Fruit fly (Drosophila melanogaster): ENCODE results near the gene Fbp1.

The Fbp1 gene

DNA sequence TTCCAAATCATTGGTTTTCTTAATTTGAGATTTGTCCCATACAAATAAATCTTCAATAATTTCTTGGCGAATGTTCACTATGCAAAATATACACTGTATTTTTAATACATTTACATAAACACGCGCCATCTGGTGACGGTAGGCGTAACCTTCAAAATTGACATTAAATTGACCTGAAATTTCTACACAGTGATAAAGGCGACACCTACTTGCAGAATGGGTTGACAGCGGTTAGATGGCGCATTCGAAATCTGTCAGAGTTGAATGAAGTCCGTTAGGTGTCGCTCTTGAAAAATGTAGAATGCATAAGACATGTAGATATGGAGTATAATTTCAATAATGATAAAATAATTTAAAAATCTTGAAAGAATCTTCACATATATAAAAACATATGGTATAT lies 13.6 kb upstream of the Fbp1 start:
- TF ChIP-seq pan (optimal IDR thresholded peaks at IDR 0.05) (no peak), EcR (GFP tag; optimal IDR thresholded peaks at IDR 0.05) (no peak), usp (GFP tag; optimal IDR thresholded peaks at IDR 0.05) (no peak), psq (optimal IDR thresholded peaks at IDR 0.05) (no peak), CG8478 (optimal IDR thresholded peaks at IDR 0.05) (peak; percentile 8)

DNA sequence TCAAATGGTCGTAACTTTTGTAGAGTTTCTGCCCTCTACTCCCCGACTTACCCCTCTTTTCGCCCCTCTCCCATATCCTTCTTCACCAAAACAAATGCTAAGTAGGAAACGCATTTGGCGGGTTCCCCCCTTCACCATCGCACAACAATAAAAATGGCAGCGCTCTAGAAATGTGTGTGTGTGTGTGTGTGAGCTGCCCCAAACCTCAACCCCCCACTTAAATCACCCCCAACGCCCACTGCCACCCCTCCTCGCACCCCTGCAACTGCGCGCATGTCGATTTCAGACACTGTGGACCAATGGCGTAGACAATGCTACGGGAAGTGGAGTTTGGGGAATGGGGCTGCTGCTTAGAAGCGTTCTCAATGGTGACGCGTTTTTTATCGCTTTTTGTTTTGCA lies 12.0 kb upstream of the Fbp1 start:
- no peak for TF ChIP-seq pan (optimal IDR thresholded peaks at IDR 0.05)
- no peak for TF ChIP-seq CG8478 (optimal IDR thresholded peaks at IDR 0.05)
- TF ChIP-seq psq (optimal IDR thresholded peaks at IDR 0.05) = no peak
- no peak for TF ChIP-seq EcR (GFP tag; optimal IDR thresholded peaks at IDR 0.05)
- TF ChIP-seq Dll (optimal IDR thresholded peaks at IDR 0.05) = no peak
- no peak for TF ChIP-seq usp (GFP tag; optimal IDR thresholded peaks at IDR 0.05)

DNA sequence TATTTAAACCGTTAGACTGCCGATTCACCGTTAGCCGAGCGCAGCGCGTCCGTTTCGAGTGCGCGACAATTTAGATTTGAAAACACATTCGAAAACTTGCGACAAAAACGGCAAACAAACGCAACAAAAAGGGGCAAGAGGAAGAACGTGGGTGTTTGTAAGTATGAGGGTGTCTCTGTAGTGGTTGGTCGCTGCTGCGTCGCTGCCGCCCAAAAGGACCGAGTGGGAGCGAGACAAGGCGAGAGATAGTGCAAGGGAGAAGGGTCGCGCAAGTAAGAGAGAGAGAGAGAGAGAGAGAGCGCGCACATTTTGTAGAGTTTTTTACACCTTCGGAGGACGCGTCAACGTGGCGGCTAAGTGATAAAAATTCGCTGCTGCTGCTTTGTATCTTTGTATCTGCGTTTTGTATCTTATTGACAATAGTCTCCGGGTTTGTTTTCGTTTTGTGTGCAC lies 10.2 kb upstream of the Fbp1 start, which contains the start of gene Sox21a:
Gene Sox21a, minus strand, starts transcription at position 51 of the 453 bp plus-strand sequence.
- no peak for TF ChIP-seq EcR (GFP tag; optimal IDR thresholded peaks at IDR 0.05)
- no peak for TF ChIP-seq usp (GFP tag; optimal IDR thresholded peaks at IDR 0.05)
- no peak for TF ChIP-seq CG8478 (optimal IDR thresholded peaks at IDR 0.05)
- TF ChIP-seq psq (optimal IDR thresholded peaks at IDR 0.05) = no peak
- no peak for TF ChIP-seq pan (optimal IDR thresholded peaks at IDR 0.05)
- no peak for TF ChIP-seq Dll (optimal IDR thresholded peaks at IDR 0.05)

DNA sequence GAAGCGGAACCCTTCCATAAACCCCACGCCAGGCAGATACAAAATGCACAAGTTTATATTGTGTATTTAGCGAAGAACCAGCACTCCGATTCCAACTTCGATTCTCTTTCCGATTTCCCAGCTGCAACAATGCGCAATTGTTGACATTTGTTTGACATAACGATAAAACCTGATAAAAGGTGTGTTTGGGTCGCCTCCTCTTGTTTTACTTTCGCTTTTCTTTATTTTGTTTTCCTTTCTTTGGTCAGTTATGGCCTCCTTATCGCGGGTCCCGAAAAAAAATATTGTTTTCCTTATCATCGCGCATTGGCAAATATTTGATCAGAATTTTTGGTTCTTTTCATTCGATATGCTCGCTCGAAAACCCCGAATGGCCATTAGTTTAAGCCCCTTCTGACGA lies 7.1 kb upstream of the Fbp1 start:
- no peak for TF ChIP-seq psq (optimal IDR thresholded peaks at IDR 0.05)
- TF ChIP-seq pan (optimal IDR thresholded peaks at IDR 0.05) = no peak
- no peak for TF ChIP-seq EcR (GFP tag; optimal IDR thresholded peaks at IDR 0.05)
- TF ChIP-seq usp (GFP tag; optimal IDR thresholded peaks at IDR 0.05) = no peak

DNA sequence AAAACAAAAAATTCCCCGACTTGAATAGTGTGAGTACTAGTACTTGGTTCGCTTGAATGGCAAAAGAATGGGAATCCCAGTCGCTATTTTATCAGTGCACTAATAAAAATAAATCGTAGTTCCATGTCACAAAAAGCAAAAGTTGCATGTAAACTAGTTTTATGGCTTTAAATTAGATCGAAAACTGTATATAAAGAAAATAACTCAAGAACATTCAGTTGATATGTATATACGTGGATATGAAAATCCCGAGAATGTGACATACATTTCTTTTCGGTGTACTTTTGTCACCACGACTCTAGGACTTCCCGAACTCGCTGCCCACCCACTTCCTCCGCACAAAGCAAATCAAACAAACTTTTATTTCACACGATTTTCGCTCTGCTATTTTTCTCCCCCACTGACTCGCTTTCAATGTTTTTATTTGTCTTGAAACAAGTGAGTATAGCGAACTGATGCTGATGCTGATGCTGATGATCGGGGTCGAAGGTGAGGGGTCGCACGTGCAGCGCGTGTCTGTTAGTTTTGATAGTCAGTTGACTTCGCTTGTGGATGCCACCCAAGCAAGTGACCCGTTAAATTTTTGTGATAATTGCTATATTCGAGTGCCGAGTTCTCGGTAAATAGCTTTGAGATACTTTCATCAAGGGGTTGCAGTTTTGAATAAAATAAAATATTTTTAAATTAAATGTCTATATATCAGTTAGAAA lies 3.7 kb upstream of the Fbp1 start:
- no peak for TF ChIP-seq EcR (GFP tag; optimal IDR thresholded peaks at IDR 0.05)
- TF ChIP-seq CG8478 (optimal IDR thresholded peaks at IDR 0.05) = no peak
- no peak for TF ChIP-seq psq (optimal IDR thresholded peaks at IDR 0.05)
- no peak for TF ChIP-seq Dll (optimal IDR thresholded peaks at IDR 0.05)
- no peak for TF ChIP-seq pan (optimal IDR thresholded peaks at IDR 0.05)
- TF ChIP-seq usp (GFP tag; optimal IDR thresholded peaks at IDR 0.05) = no peak

DNA sequence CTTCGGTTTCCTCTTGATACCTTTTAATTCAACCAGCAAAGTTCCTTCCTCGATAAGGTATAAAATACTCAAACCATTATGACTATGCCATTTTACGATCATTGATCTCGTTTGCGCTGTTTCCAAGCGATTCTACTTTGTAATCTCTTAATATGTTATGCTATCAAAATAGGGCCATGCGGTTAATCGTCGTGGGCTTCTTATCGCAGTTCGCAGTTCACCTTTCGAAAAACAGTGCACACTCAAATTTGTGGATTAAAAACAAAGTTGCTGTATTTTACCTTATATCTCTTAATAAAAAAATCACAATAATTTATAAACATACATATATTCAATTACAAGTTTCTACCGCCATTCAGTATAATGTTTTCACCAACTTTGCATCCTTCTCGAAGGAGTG lies 2.2 kb upstream of the Fbp1 start:
- TF ChIP-seq usp (GFP tag; optimal IDR thresholded peaks at IDR 0.05) = no peak
- no peak for TF ChIP-seq CG8478 (optimal IDR thresholded peaks at IDR 0.05)
- no peak for TF ChIP-seq pan (optimal IDR thresholded peaks at IDR 0.05)
- no peak for TF ChIP-seq Dll (optimal IDR thresholded peaks at IDR 0.05)
- no peak for TF ChIP-seq psq (optimal IDR thresholded peaks at IDR 0.05)

DNA sequence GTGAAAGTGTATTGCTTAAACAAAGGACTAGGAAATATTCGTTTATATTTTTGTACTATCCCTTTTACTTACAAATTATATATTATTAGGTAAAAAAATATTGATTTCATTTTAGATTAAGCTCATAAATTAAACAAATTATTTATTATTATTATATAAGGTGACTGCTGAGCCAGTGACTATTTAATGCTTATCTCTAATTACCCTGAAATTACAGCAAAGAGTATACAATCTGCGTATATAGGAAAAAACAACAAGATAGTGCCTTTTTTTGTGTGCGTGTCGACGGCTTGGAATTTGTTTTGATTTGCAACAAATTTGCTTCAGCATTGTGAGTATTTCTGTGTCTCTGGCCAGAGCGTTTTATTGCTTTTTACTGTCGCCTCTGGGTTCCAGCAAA lies 8.3 kb downstream of the Fbp1 start:
- TF ChIP-seq Dll (optimal IDR thresholded peaks at IDR 0.05) (no peak), CG8478 (optimal IDR thresholded peaks at IDR 0.05) (no peak), psq (optimal IDR thresholded peaks at IDR 0.05) (no peak), usp (GFP tag; optimal IDR thresholded peaks at IDR 0.05) (no peak), pan (optimal IDR thresholded peaks at IDR 0.05) (no peak), EcR (GFP tag; optimal IDR thresholded peaks at IDR 0.05) (no peak)

DNA sequence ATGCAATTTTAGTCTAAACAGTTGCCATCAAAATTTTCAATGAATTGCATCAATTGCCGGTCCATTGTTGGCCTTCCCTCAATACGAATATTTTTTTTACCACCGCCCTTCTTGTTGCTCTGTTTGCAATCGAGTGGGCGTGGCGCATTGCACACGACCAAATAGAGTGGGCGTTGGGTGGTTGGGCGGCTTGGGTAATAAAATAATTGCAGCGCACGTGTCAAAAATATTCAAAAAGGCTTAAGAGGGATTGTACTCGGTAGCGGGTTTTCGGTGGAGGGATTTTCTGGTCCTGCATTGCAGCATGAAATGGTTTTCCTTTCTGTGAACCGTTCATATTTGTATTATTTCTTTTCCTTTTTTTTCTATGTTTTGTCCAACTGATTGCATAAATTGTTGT lies 8.8 kb downstream of the Fbp1 start:
- no peak for TF ChIP-seq CG8478 (optimal IDR thresholded peaks at IDR 0.05)
- TF ChIP-seq pan (optimal IDR thresholded peaks at IDR 0.05) = no peak
- no peak for TF ChIP-seq EcR (GFP tag; optimal IDR thresholded peaks at IDR 0.05)
- TF ChIP-seq psq (optimal IDR thresholded peaks at IDR 0.05) = no peak
- no peak for TF ChIP-seq usp (GFP tag; optimal IDR thresholded peaks at IDR 0.05)
- no peak for TF ChIP-seq Dll (optimal IDR thresholded peaks at IDR 0.05)

DNA sequence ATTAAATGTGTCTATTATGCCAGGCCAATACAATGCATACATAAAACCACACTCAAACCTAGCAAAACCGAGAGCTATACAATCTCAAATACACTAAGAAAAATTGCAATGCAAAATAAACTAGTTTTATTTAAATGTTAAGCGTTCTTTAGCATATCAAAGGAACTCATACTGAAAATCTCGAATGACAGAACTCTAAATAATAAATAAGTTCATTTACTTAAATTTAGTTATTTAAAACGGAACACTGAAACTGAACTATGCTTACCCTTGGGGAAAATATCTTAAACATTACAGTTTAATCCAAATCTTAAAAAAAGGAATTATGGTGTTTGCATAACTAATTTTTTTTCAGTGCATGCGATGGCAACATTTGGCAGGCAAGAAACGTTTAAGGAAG lies 11.6 kb downstream of the Fbp1 start:
- TF ChIP-seq Dll (optimal IDR thresholded peaks at IDR 0.05) = no peak
- no peak for TF ChIP-seq EcR (GFP tag; optimal IDR thresholded peaks at IDR 0.05)
- TF ChIP-seq CG8478 (optimal IDR thresholded peaks at IDR 0.05) = no peak
- no peak for TF ChIP-seq usp (GFP tag; optimal IDR thresholded peaks at IDR 0.05)
- TF ChIP-seq pan (optimal IDR thresholded peaks at IDR 0.05) = no peak
- no peak for TF ChIP-seq psq (optimal IDR thresholded peaks at IDR 0.05)

DNA sequence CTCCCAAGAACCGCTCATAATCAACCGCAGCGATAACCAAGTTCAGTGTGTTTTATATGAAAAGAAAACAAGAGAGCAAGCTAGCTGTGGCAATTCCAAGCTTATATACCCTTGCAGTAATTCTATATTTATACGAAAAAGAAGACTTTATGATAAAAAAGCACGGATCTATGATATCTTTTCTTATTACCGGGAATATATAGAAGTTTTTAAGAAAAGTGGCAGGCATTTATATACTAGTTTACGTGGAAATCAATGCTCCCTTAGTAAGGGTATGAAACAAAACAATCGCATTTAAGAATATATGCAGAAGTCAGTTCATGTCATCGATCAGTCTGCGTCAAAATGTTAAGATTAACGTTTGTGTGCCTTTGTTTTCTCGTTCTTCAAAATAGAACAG lies 14.6 kb downstream of the Fbp1 start, which contains the start of gene CG8100:
Gene CG8100, plus strand, starts transcription at position 333 of the 400 bp plus-strand sequence.
- TF ChIP-seq psq (optimal IDR thresholded peaks at IDR 0.05) (no peak), usp (GFP tag; optimal IDR thresholded peaks at IDR 0.05) (no peak), EcR (GFP tag; optimal IDR thresholded peaks at IDR 0.05) (no peak), Dll (optimal IDR thresholded peaks at IDR 0.05) (no peak), CG8478 (optimal IDR thresholded peaks at IDR 0.05) (no peak), pan (optimal IDR thresholded peaks at IDR 0.05) (no peak)

DNA sequence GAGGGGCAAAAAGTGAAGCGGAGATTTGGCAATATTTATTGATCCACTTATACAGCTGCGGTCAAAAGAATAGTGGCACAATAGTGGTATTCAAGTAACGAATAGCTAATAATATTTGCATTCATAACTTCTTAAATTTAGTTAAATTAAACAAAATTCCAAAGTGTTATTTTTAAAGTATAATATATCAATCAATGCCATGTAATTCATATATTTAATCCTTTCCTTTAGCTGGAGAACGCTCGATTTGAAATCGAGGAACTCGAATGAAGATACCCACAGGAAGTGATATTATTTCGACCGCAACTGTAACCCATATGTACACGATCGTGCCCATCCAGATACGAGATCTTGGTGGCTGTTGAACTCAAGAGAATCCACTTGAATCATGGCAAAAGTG lies 18.6 kb downstream of the Fbp1 start:
- TF ChIP-seq usp (GFP tag; optimal IDR thresholded peaks at IDR 0.05) = no peak
- no peak for TF ChIP-seq CG8478 (optimal IDR thresholded peaks at IDR 0.05)
- TF ChIP-seq psq (optimal IDR thresholded peaks at IDR 0.05) = no peak
- no peak for TF ChIP-seq Dll (optimal IDR thresholded peaks at IDR 0.05)
- TF ChIP-seq pan (optimal IDR thresholded peaks at IDR 0.05) = no peak
- no peak for TF ChIP-seq EcR (GFP tag; optimal IDR thresholded peaks at IDR 0.05)

DNA sequence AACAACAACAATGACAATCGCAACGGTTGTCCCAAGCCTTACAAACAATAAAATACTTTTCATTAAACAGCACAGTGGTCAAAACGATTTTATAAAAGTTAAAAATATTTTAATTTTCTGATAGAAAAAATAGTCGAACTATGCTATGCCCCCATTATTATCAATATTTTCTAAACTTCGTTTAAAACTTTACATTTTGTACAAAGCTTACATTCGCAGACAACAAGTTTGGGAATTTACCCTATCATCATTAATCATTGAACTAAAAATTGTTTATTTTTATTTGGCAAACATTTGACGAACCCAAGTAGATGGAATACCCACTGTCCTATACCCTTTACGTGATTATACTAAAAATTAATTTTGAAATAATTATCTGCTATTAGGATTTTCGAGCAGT lies 19.6 kb downstream of the Fbp1 start:
- no peak for TF ChIP-seq pan (optimal IDR thresholded peaks at IDR 0.05)
- TF ChIP-seq usp (GFP tag; optimal IDR thresholded peaks at IDR 0.05) = no peak
- TF ChIP-seq Dll (optimal IDR thresholded peaks at IDR 0.05) = no peak
- no peak for TF ChIP-seq psq (optimal IDR thresholded peaks at IDR 0.05)
- TF ChIP-seq EcR (GFP tag; optimal IDR thresholded peaks at IDR 0.05) = no peak
- TF ChIP-seq CG8478 (optimal IDR thresholded peaks at IDR 0.05) = no peak

DNA sequence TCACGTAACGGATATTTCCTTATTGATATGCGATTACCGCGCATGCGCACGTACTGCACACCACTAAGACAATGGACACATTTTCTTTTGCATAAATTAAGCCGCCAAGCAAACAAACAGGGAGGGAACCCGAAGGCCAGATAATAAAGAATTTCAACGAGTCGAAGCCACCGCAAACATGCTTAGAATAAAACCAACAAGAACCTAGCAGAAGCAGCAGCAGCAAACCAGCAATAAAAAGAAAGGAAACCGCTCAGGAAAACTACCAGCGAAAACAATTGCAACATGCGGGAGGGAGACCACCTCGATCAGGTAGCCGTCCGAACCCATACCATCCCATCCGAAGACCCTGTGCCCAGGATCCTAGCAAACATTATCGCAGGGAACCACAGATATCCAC lies 21.3 kb downstream of the Fbp1 start:
- TF ChIP-seq CG8478 (optimal IDR thresholded peaks at IDR 0.05) (no peak), Dll (optimal IDR thresholded peaks at IDR 0.05) (no peak), psq (optimal IDR thresholded peaks at IDR 0.05) (no peak), usp (GFP tag; optimal IDR thresholded peaks at IDR 0.05) (no peak), pan (optimal IDR thresholded peaks at IDR 0.05) (no peak), EcR (GFP tag; optimal IDR thresholded peaks at IDR 0.05) (no peak)

Measured in whole organism.